Worm (Caenorhabditis elegans) whole organism, L4 larva: ENCODE data around the gene rpl-29.

Source experiments
- F10B5.3 ChIP-seq: sonication (generic microtip); optimal IDR thresholded peaks from 2 replicates; lab custom pipeline; 2016; ENCODE audit warnings: mild to moderate bottlenecking, missing genetic modification characterization, missing compliant biosample characterization
- daf-8 ChIP-seq: fragments of 200-800 bp; sonication (Bioruptor generic); IDR thresholded peaks from 2 replicates; pipeline ENCODE4 v1.3.6; 2022; ENCODE audit warnings: missing genetic modification characterization, missing compliant biosample characterization
- egl-43 ChIP-seq: fragments of 200-800 bp; sonication (Bioruptor generic); IDR thresholded peaks from 2 replicates; pipeline ENCODE4 v1.3.6; 2022; ENCODE audit warnings: missing genetic modification reagents, missing genetic modification characterization, missing compliant biosample characterization
- lin-15B ChIP-seq: fragments of 150-350 bp; sonication (generic microtip); optimal IDR thresholded peaks from 3 replicates; lab custom pipeline; 2014; ENCODE audit warnings: missing biosample characterization, missing genetic modification characterization
- lsy-2 ChIP-seq, 2 experiments: fragments of 150-350 bp in 1 of 2; sonication (generic microtip) in 1 of 2; optimal IDR thresholded peaks; 2 replicates each; lab custom pipeline; 2014 to 2017; ENCODE audit warnings: missing biosample characterization in 2 of 2, missing genetic modification characterization in 2 of 2
- mdl-1 ChIP-seq, 2 experiments: fragments of 150-350 bp in 1 of 2; sonication (generic microtip) in 1 of 2; optimal IDR thresholded peaks; 2 replicates each; lab custom pipeline; 2014 to 2017; ENCODE audit warnings: missing biosample characterization in 2 of 2, missing genetic modification characterization in 2 of 2
- mxl-2 ChIP-seq: fragments of 200-800 bp; sonication (Bioruptor generic); conservative IDR thresholded peaks from 2 replicates; pipeline ENCODE4 v1.3.6; 2022; ENCODE audit warnings: missing genetic modification reagents, missing genetic modification characterization, missing compliant biosample characterization
- mxl-3 ChIP-seq: fragments of 200-800 bp; sonication (Bioruptor generic); optimal IDR thresholded peaks from 2 replicates; lab custom pipeline; 2018; ENCODE audit warnings: mild to moderate bottlenecking, missing genetic modification characterization, missing compliant biosample characterization
- nhr-76 ChIP-seq: fragments of 150-350 bp; optimal IDR thresholded peaks from 2 replicates; lab custom pipeline; 2014; ENCODE audit warnings: missing biosample characterization, missing genetic modification characterization
- nhr-77 ChIP-seq: fragments of 150-350 bp; optimal IDR thresholded peaks from 2 replicates; lab custom pipeline; 2014; ENCODE audit warnings: missing biosample characterization, missing genetic modification characterization
- snpc-4 ChIP-seq: fragments of 150-350 bp; optimal IDR thresholded peaks from 2 replicates; lab custom pipeline; 2014; ENCODE audit warnings: missing biosample characterization, missing genetic modification characterization

- TF ChIP-seq snpc-4 (no peak), egl-43 (GFP tag; lab: Robert Waterston, UW) (no peak), mxl-2 (GFP tag; lab: Robert Waterston, UW) (no peak), nhr-76 (tag; lab: Kevin White, UChicago) (no peak), mdl-1 (tag; optimal IDR thresholded peaks at IDR 0.05; lab: Kevin White, UChicago) (no peak), F10B5.3 (no peak), mxl-3 (GFP tag; lab: Kevin White, UChicago) (no peak), lsy-2 (tag; optimal IDR thresholded peaks at IDR 0.05; lab: Kevin White, UChicago) (no peak), nhr-77 (no peak), daf-8 (no peak), lin-15B (tag; lab: Kevin White, UChicago) (no peak)
These were observed 3.3 kb upstream of the rpl-29 start for ce11 chrIV:13878738-13879137.
